Fruit fly (Drosophila melanogaster) Kc167 (cell line): ENCODE results near the gene Sf3b3.

Experiments used
- Myc ChIP-seq: fragments of >200 bp; optimal IDR thresholded peaks from 2 replicates; lab custom pipeline; 2017; ENCODE audit warnings: missing external identifiers
- Sin3A ChIP-seq: fragments of >200 bp; optimal IDR thresholded peaks from 2 replicates; lab custom pipeline; 2018; ENCODE audit warnings: missing external identifiers
- h ChIP-seq: fragments of >200 bp; optimal IDR thresholded peaks from 3 replicates; lab custom pipeline; 2018; ENCODE audit warnings: missing external identifiers
- insv ChIP-seq: fragments of >200 bp; optimal IDR thresholded peaks from 3 replicates; lab custom pipeline; 2018; ENCODE audit warnings: missing external identifiers
- psq ChIP-seq: fragments of >200 bp; optimal IDR thresholded peaks from 2 replicates; lab custom pipeline; 2017; ENCODE audit warnings: missing external identifiers

dm6 chr3L:832897-833857, at the start of gene Sf3b3:
- TF ChIP-seq h (lab: Kevin White, UChicago) (no peak), Sin3A (lab: Kevin White, UChicago) (no peak), psq (no peak), insv (lab: Kevin White, UChicago) (no peak), Myc (lab: Kevin White, UChicago) (no peak)
